Worm (Caenorhabditis elegans) whole organism, young adult: ENCODE measurements around the gene srv-9.

Experiments
- F22D6.2 ChIP-seq: sonication (generic microtip); optimal IDR thresholded peaks from 2 replicates; lab custom pipeline; 2016; ENCODE audit warnings: mild to moderate bottlenecking, missing genetic modification characterization, missing compliant biosample characterization
- F23B12.7 ChIP-seq: sonication (generic microtip); optimal IDR thresholded peaks from 2 replicates; lab custom pipeline; 2017; ENCODE audit warnings: missing genetic modification characterization, mild to moderate bottlenecking, missing compliant biosample characterization, antibody characterized with exemption, moderate library complexity; ENCODE audit not compliant: insufficient read depth
- K12H6.12 ChIP-seq: fragments of 200-800 bp; sonication (Bioruptor generic); optimal IDR thresholded peaks from 2 replicates; lab custom pipeline; 2018; ENCODE audit warnings: mild to moderate bottlenecking, missing genetic modification characterization, missing compliant biosample characterization
- ama-1 ChIP-seq, 3 experiments: fragments of 150-350 bp in 1 of 3; sonication (generic microtip) in 2 of 3; optimal IDR thresholded peaks; 2 replicates each; lab custom pipeline; 2014 to 2018; ENCODE audit warnings: missing biosample characterization in 2 of 3, missing genetic modification characterization in 2 of 3, missing genetic modification reagents in 2 of 3
- dpl-1 ChIP-seq: fragments of 150-350 bp; optimal IDR thresholded peaks from 2 replicates; lab custom pipeline; 2014; ENCODE audit warnings: missing biosample characterization, missing genetic modification reagents, missing genetic modification characterization
- ets-4 ChIP-seq: fragments of 200-800 bp; sonication (Bioruptor generic); optimal IDR thresholded peaks from 2 replicates; lab custom pipeline; 2018; ENCODE audit warnings: mild to moderate bottlenecking, missing genetic modification characterization, missing compliant biosample characterization
- him-1 ChIP-seq: sonication (generic microtip); optimal IDR thresholded peaks from 2 replicates; lab custom pipeline; 2016; ENCODE audit warnings: missing genotype, missing genetic modification reagents, missing genetic modification characterization, missing compliant biosample characterization
- mcd-1 ChIP-seq: fragments of 200-800 bp; sonication (Bioruptor generic); IDR thresholded peaks from 2 replicates; pipeline ENCODE4 v1.3.6; 2022; ENCODE audit warnings: missing genetic modification reagents, missing genetic modification characterization, missing compliant biosample characterization
- mel-28 ChIP-seq: sonication (generic microtip); optimal IDR thresholded peaks from 2 replicates; lab custom pipeline; 2016; ENCODE audit warnings: borderline replicate concordance, mild to moderate bottlenecking, missing genetic modification characterization, missing compliant biosample characterization
- pha-4 ChIP-seq: fragments of 150-350 bp; sonication (generic microtip); optimal IDR thresholded peaks from 2 replicates; lab custom pipeline; 2014; ENCODE audit warnings: missing biosample characterization, missing genetic modification reagents, missing genetic modification characterization
- unc-62 ChIP-seq: fragments of 150-350 bp; optimal IDR thresholded peaks from 2 replicates; lab custom pipeline; 2014; ENCODE audit warnings: missing biosample characterization, missing genetic modification reagents, missing genetic modification characterization
- ztf-26 ChIP-seq: sonication (generic microtip); optimal IDR thresholded peaks from 2 replicates; lab custom pipeline; 2017; ENCODE audit warnings: missing genetic modification characterization, missing compliant biosample characterization

- TF ChIP-seq mel-28 (tag; lab: Kevin White, UChicago) (no peak), F23B12.7 (tag; lab: Kevin White, UChicago) (no peak), F22D6.2 (no peak), dpl-1 (no peak), unc-62 (no peak), him-1 (tag; lab: Kevin White, UChicago) (no peak), ets-4 (no peak), mcd-1 (GFP tag; lab: Robert Waterston, UW) (no peak), ztf-26 (peak; percentile 48), ama-1 (optimal IDR thresholded peaks at IDR 0.05; lab: Kevin White, UChicago) (no peak), ama-1 (GFP tag; optimal IDR thresholded peaks at IDR 0.05; lab: Kevin White, UChicago) (no peak), pha-4 (tag; lab: Kevin White, UChicago) (no peak), K12H6.12 (tag; lab: Kevin White, UChicago) (no peak)
Measured at ce11 chrV:13371336-13371735, 51.6 kb downstream of the srv-9 start.
